Fruit fly (Drosophila melanogaster) whole organism, adult: ENCODE measurements around the gene Art4.

Source experiments
- CG12768 ChIP-seq: fragments of 200-800 bp; sonication (Bioruptor generic); optimal IDR thresholded peaks from 2 replicates; lab custom pipeline; 2017; ENCODE audit warnings: missing biosample characterization, missing genetic modification characterization, mild to moderate bottlenecking, moderate library complexity, missing genetic modification reagents
- CG14711 ChIP-seq: fragments of 200-800 bp; sonication (Bioruptor generic); optimal IDR thresholded peaks from 2 replicates; lab custom pipeline; 2018; ENCODE audit warnings: missing biosample characterization, mild to moderate bottlenecking, missing genetic modification characterization, moderate library complexity
- CG1620 ChIP-seq: fragments of 200-800 bp; sonication (Bioruptor generic); optimal IDR thresholded peaks from 2 replicates; lab custom pipeline; 2016; ENCODE audit warnings: missing biosample characterization, missing genetic modification characterization
- CG33017 ChIP-seq: fragments of 200-800 bp; sonication (Bioruptor generic); optimal IDR thresholded peaks from 2 replicates; lab custom pipeline; 2018; ENCODE audit warnings: missing biosample characterization, mild to moderate bottlenecking, missing genetic modification characterization, moderate library complexity
- CG7045 ChIP-seq: fragments of 200-800 bp; sonication (Bioruptor generic); optimal IDR thresholded peaks from 2 replicates; lab custom pipeline; 2017; ENCODE audit warnings: missing biosample characterization, mild to moderate bottlenecking, missing genetic modification characterization
- CG7101 ChIP-seq: fragments of 200-800 bp; sonication (Bioruptor generic); optimal IDR thresholded peaks from 2 replicates; lab custom pipeline; 2018; ENCODE audit warnings: missing biosample characterization, mild to moderate bottlenecking, missing genetic modification characterization, moderate library complexity
- Hr96 ChIP-seq: fragments of 200-800 bp; sonication (Bioruptor generic); optimal IDR thresholded peaks from 2 replicates; lab custom pipeline; 2016; ENCODE audit warnings: missing biosample characterization, missing genetic modification characterization
- Mnt ChIP-seq: fragments of 200-800 bp; sonication (Bioruptor generic); optimal IDR thresholded peaks from 2 replicates; lab custom pipeline; 2016; ENCODE audit warnings: missing biosample characterization, mild to moderate bottlenecking, missing genetic modification characterization
- cic ChIP-seq: fragments of 200-800 bp; sonication (Bioruptor generic); optimal IDR thresholded peaks from 2 replicates; lab custom pipeline; 2017; ENCODE audit warnings: missing biosample characterization, mild to moderate bottlenecking, missing genetic modification characterization, moderate library complexity
- kay ChIP-seq: fragments of 200-800 bp; sonication (Bioruptor generic); peaks from one replicate; lab custom pipeline; 2016; ENCODE audit warnings: missing biosample characterization, missing genetic modification characterization, borderline replicate concordance
- toe ChIP-seq: fragments of 200-800 bp; sonication (Bioruptor generic); optimal IDR thresholded peaks from 2 replicates; lab custom pipeline; 2016; ENCODE audit warnings: missing biosample characterization, missing genetic modification characterization

DNA sequence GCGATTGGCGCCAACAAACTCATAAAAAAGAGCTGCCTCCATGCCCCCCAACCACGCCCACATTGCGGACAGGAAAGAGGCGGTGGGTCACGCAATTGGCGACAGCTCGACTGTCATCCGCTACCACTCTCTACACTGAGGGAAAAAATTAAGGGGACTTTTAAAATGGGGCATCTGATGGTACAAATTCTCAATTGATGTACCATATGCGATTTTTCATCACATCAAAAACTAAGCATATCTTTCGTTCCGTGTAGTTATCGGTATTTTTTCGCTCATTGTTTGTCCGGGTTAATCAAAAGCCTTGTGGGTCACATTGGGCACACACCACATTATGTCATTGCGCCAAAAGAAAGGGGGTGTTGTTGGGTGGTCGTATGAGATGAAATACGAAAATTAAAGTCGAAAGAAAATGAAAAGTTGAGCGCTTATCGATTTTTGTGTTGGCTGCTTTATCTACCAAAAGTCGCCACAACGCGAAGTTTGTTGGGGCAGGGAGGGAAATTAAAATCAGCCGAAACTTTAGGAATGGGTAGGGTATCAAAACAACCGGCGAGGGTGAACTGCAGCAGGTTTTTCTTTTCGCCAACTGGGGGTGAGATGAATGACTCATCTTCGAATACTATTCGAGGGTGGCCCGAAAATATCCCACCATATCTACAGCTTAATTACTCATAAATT, 38.3 kb upstream of the Art4 start:
- TF ChIP-seq CG7101 (tag; lab: Kevin White, UChicago): no peak
- no peak for TF ChIP-seq cic (GFP tag; lab: Kevin White, UChicago)
- TF ChIP-seq toe (GFP tag; lab: Kevin White, UChicago): no peak
- no peak for TF ChIP-seq Mnt (GFP tag; lab: Kevin White, UChicago)
- no peak for TF ChIP-seq kay
- TF ChIP-seq Hr96 (GFP tag; lab: Kevin White, UChicago): no peak
- no peak for TF ChIP-seq CG7045
- no peak for TF ChIP-seq CG33017 (tag; lab: Kevin White, UChicago)
- TF ChIP-seq CG1620 (GFP tag; lab: Kevin White, UChicago): no peak
- no peak for TF ChIP-seq CG14711 (tag; lab: Kevin White, UChicago)
- no peak for TF ChIP-seq CG12768
